Worm (Caenorhabditis elegans) whole organism, L1 larva: Measurements from ENCODE around the gene F59A1.18.

Experiments used
- aly-2 ChIP-seq: fragments of 150-350 bp; optimal IDR thresholded peaks from 2 replicates; lab custom pipeline; 2014; ENCODE audit warnings: missing biosample characterization, missing genetic modification characterization
- blmp-1 ChIP-seq: fragments of 150-350 bp; optimal IDR thresholded peaks from 2 replicates; lab custom pipeline; 2014; ENCODE audit warnings: missing biosample characterization, missing genetic modification characterization
- ces-1 ChIP-seq: fragments of 150-350 bp; optimal IDR thresholded peaks from 2 replicates; lab custom pipeline; 2014; ENCODE audit warnings: missing biosample characterization, missing genetic modification reagents, missing genetic modification characterization
- elt-3 ChIP-seq, 6 experiments: fragments of 150-350 bp in 1 of 6; sonication (generic microtip); optimal IDR thresholded peaks; 2 replicates each; lab custom pipeline; 2017 to 2018; ENCODE audit warnings: missing biosample characterization in 6 of 6, missing genetic modification characterization in 6 of 6, inconsistent platforms in 1 of 6
- ets-5 ChIP-seq: fragments of 200-800 bp; sonication (Bioruptor generic); IDR thresholded peaks from 2 replicates; pipeline ENCODE4 v1.3.6; 2022; ENCODE audit warnings: missing genetic modification characterization, missing compliant biosample characterization
- fkh-10 ChIP-seq: sonication (generic microtip); optimal IDR thresholded peaks from 2 replicates; lab custom pipeline; 2017; ENCODE audit warnings: missing biosample characterization, missing genetic modification reagents, missing genetic modification characterization
- mdl-1 ChIP-seq, 2 experiments: fragments of 150-350 bp; optimal IDR thresholded peaks; 2 replicates each; lab custom pipeline; 2014 to 2017; ENCODE audit warnings: missing biosample characterization in 2 of 2, missing genetic modification characterization in 2 of 2, inconsistent platforms in 1 of 2
- nhr-11 ChIP-seq: fragments of 150-350 bp; optimal IDR thresholded peaks from 2 replicates; lab custom pipeline; 2014; ENCODE audit warnings: missing biosample characterization, missing genetic modification characterization
- nhr-237 ChIP-seq: fragments of 150-350 bp; optimal IDR thresholded peaks from 2 replicates; lab custom pipeline; 2014; ENCODE audit warnings: missing biosample characterization, missing genetic modification characterization
- sptf-1 ChIP-seq: fragments of 150-350 bp; optimal IDR thresholded peaks from 2 replicates; lab custom pipeline; 2014; ENCODE audit warnings: missing biosample characterization, missing genetic modification characterization
- unc-130 ChIP-seq: fragments of 150-350 bp; optimal IDR thresholded peaks from 2 replicates; lab custom pipeline; 2017; ENCODE audit warnings: missing biosample characterization, missing genetic modification characterization, inconsistent platforms
- ztf-11 ChIP-seq, 2 experiments: sonication (generic microtip); optimal IDR thresholded peaks; 2 replicates each; lab custom pipeline; 2016 to 2017; ENCODE audit warnings: missing genetic modification characterization in 2 of 2, missing biosample characterization in 1 of 2, missing compliant biosample characterization in 1 of 2

DNA sequence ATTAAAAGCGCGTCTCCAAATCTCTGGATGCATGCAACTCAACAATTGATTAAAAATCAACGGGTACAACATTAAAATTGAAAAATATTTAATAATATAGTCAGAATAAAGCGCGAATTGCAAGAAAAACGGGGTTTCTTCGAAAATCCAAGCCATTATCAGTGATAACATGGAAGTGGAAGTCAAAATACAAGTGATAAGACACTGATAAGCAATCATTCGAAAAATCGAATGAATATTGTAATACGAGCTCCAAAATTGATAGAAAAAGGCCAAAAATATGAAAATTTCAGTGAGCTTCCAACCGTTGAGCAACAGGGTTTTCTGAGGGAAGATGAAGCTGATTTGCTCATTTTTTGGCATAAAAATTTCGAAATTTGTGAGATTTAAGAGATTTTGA, 7.5 kb upstream of the F59A1.18 start:
- no peak for TF ChIP-seq nhr-237 (tag; lab: Kevin White, UChicago)
- no peak for TF ChIP-seq blmp-1
- TF ChIP-seq ztf-11 (tag; optimal IDR thresholded peaks at IDR 0.05; lab: Kevin White, UChicago): no peak
- no peak for TF ChIP-seq elt-3 (tag; optimal IDR thresholded peaks at IDR 0.05; lab: Kevin White, UChicago)
- no peak for TF ChIP-seq sptf-1 (tag; lab: Kevin White, UChicago)
- TF ChIP-seq fkh-10 (GFP tag; lab: Kevin White, UChicago): no peak
- no peak for TF ChIP-seq mdl-1 (tag; optimal IDR thresholded peaks at IDR 0.05; lab: Kevin White, UChicago)
- TF ChIP-seq aly-2 (tag; lab: Kevin White, UChicago): no peak
- no peak for TF ChIP-seq ets-5 (GFP tag; lab: Robert Waterston, UW)
- TF ChIP-seq nhr-11: no peak
- no peak for TF ChIP-seq ces-1 (GFP tag; lab: Kevin White, UChicago)
- TF ChIP-seq unc-130 (tag; lab: Kevin White, UChicago): no peak
